Worm (Caenorhabditis elegans): ENCODE results near the gene T27E7.4.

DNA sequence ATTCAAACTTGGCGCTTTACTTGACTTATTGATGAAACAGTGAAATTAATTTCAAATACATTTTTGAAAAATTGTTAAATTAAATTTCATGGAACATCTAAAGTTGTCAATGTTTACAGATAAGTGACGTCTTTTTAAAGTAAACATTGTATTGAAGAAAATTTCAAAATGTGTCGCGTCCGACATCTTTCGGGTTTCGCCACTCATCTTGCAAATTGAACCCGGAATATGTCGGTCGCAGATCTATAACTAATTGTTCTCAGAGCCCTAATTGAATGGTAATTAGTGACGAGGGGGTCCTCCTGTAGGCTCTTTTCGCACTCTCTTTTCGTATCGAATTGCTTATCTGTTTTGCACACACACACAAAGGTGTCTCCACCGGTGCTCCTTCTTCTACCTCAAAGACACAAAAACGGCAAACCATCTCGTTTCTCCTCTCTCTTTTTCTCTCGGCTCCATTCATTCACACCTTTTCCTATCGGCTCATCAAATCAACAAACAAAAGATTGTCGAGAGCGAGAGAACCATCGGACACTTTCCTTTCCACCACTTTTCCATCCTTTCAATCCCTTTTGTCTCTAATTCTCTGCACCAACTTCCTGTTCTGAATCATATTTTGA lies 27.9 kb upstream of the T27E7.4 start:
- TF ChIP-seq him-1 (tag; optimal IDR thresholded peaks at IDR 0.05) (no peak), W03F9.2 (tag; optimal IDR thresholded peaks at IDR 0.05) (no peak), dao-5 (tag; optimal IDR thresholded peaks at IDR 0.05) (no peak)
